Worm (Caenorhabditis elegans) whole organism, young adult: ENCODE data around the gene fbxb-7.

Experiments
- ZK185.1 ChIP-seq: sonication (generic microtip); optimal IDR thresholded peaks from 2 replicates; lab custom pipeline; 2016; ENCODE audit warnings: mild to moderate bottlenecking, missing genetic modification characterization, missing compliant biosample characterization; ENCODE audit not compliant: poor library complexity, severe bottlenecking
- lin-35 ChIP-seq, 3 experiments: fragments of 150-350 bp in 2 of 3; sonication (generic microtip) in 1 of 3; optimal IDR thresholded peaks; 2 replicates each; lab custom pipeline; 2014 to 2018; ENCODE audit warnings: missing biosample characterization in 3 of 3, missing genetic modification characterization in 3 of 3, missing genetic modification reagents in 3 of 3
- madf-10 ChIP-seq: sonication (generic microtip); optimal IDR thresholded peaks from 2 replicates; lab custom pipeline; 2016; ENCODE audit warnings: mild to moderate bottlenecking, missing genetic modification characterization, missing compliant biosample characterization
- mcd-1 ChIP-seq: fragments of 200-800 bp; sonication (Bioruptor generic); IDR thresholded peaks from 2 replicates; pipeline ENCODE4 v1.3.6; 2022; ENCODE audit warnings: missing genetic modification reagents, missing genetic modification characterization, missing compliant biosample characterization

DNA sequence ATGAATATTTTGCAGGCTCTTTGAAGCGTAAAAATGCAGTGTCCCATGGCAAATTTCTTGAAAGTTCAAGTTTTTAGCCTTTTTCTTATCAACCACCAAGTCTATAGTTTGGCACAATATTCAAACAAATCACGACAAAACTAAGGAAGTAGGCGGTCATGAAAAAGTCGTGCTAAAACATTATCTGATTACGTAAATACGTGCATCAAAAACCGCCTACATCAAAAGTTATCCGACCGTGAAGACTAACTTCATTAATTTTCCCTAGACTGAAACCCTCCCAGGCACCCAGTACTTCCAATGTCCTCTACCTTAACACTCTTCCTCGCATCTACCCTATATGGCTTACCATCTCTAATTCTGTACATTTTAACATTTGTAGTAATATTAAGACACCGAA, 48.7 kb upstream of the fbxb-7 start, which contains the start of gene srg-44:
- TF ChIP-seq mcd-1 (GFP tag; lab: Robert Waterston, UW) = no peak
- no peak for TF ChIP-seq ZK185.1 (tag; lab: Kevin White, UChicago)
- no peak for TF ChIP-seq madf-10
- no peak for TF ChIP-seq lin-35 (GFP tag; optimal IDR thresholded peaks at IDR 0.05; lab: Kevin White, UChicago)
